Worm (Caenorhabditis elegans): ENCODE measurements around the gene ZC513.3.

DNA sequence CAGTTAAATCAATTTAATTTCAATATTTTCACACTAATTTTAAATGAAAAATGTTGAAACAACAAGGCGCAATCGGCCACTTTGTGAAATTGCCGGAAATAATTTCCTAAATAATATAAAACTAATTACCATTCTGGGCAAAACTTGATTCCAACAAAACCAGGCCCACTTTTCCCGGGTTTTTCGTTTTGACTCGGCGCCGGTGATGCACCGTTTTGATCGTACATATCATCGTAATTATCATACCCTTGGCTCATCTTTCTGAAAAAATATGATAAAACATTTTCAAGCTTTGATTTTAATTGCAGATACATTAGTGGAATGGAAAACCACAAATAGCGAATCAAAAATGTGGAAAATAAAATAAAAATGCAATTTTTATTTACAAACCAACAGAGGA is 34.8 kb upstream of the ZC513.3 start, which contains the start of gene rpb-9:
- TF ChIP-seq him-1 (tag; optimal IDR thresholded peaks at IDR 0.05) (no peak), dao-5 (tag; optimal IDR thresholded peaks at IDR 0.05) (no peak), W03F9.2 (tag; optimal IDR thresholded peaks at IDR 0.05) (no peak)

All from whole organism, L4/young adult.